Worm (Caenorhabditis elegans) whole organism, L3 larva: ENCODE measurements around the gene C09E7.8.

Experiments
- R02D3.7 ChIP-seq: fragments of 150-350 bp; optimal IDR thresholded peaks from 2 replicates; lab custom pipeline; 2014; ENCODE audit warnings: missing biosample characterization, missing genetic modification characterization
- aly-2 ChIP-seq: fragments of 150-350 bp; optimal IDR thresholded peaks from 2 replicates; lab custom pipeline; 2014; ENCODE audit warnings: missing biosample characterization, missing genetic modification characterization
- ama-1 ChIP-seq: fragments of 150-350 bp; optimal IDR thresholded peaks from 2 replicates; lab custom pipeline; 2018
- ceh-16 ChIP-seq: sonication (generic microtip); optimal IDR thresholded peaks from 2 replicates; lab custom pipeline; 2017; ENCODE audit warnings: missing biosample characterization, missing genetic modification characterization
- ceh-82 ChIP-seq: fragments of 150-350 bp; optimal IDR thresholded peaks from 2 replicates; lab custom pipeline; 2014; ENCODE audit warnings: missing biosample characterization, missing genetic modification characterization
- ceh-9 ChIP-seq: sonication (generic microtip); optimal IDR thresholded peaks from 2 replicates; lab custom pipeline; 2018; ENCODE audit warnings: missing biosample characterization, missing genetic modification characterization
- daf-12 ChIP-seq: fragments of 150-350 bp; optimal IDR thresholded peaks from 2 replicates; lab custom pipeline; 2014; ENCODE audit warnings: missing biosample characterization, missing genetic modification reagents, missing genetic modification characterization
- egl-27 ChIP-seq: sonication (generic microtip); optimal IDR thresholded peaks from 4 replicates; lab custom pipeline; 2017; ENCODE audit warnings: missing biosample characterization, missing genetic modification reagents, missing genetic modification characterization
- egl-5 ChIP-seq: fragments of 150-350 bp; optimal IDR thresholded peaks from 2 replicates; lab custom pipeline; 2017; ENCODE audit warnings: missing biosample characterization, missing genetic modification reagents, missing genetic modification characterization, inconsistent platforms
- elt-2 ChIP-seq: sonication (generic microtip); optimal IDR thresholded peaks from 2 replicates; lab custom pipeline; 2016; ENCODE audit warnings: missing genetic modification reagents, mild to moderate bottlenecking, missing genetic modification characterization, missing compliant biosample characterization
- elt-3 ChIP-seq, 3 experiments: fragments of 150-350 bp in 1 of 3; sonication (generic microtip) in 2 of 3; optimal IDR thresholded peaks; 2 replicates in 2 of 3; 4 replicates in 1 of 3; lab custom pipeline; 2014 to 2017; ENCODE audit warnings: missing biosample characterization in 3 of 3, missing genetic modification characterization in 3 of 3
- eor-1 ChIP-seq, 2 experiments: fragments of 150-350 bp; optimal IDR thresholded peaks; 2 replicates each; lab custom pipeline; 2014 to 2018; ENCODE audit warnings: missing biosample characterization in 2 of 2, missing genetic modification characterization in 2 of 2
- fkh-10 ChIP-seq: sonication (generic microtip); optimal IDR thresholded peaks from 2 replicates; lab custom pipeline; 2017; ENCODE audit warnings: missing biosample characterization, missing genetic modification reagents, missing genetic modification characterization
- fkh-2 ChIP-seq: fragments of 150-350 bp; optimal IDR thresholded peaks from 2 replicates; lab custom pipeline; 2014; ENCODE audit warnings: missing biosample characterization, missing genetic modification reagents, missing genetic modification characterization
- fos-1 ChIP-seq: fragments of 150-350 bp; optimal IDR thresholded peaks from 2 replicates; lab custom pipeline; 2014; ENCODE audit warnings: missing biosample characterization, missing genetic modification characterization
- hmg-11 ChIP-seq: sonication (generic microtip); optimal IDR thresholded peaks from 2 replicates; lab custom pipeline; 2016; ENCODE audit warnings: missing genetic modification characterization, missing compliant biosample characterization
- jun-1 ChIP-seq: fragments of 150-350 bp; optimal IDR thresholded peaks from 2 replicates; lab custom pipeline; 2014; ENCODE audit warnings: missing biosample characterization, missing genetic modification reagents, missing genetic modification characterization
- lin-39 ChIP-seq: fragments of 150-350 bp; optimal IDR thresholded peaks from 2 replicates; lab custom pipeline; 2018; ENCODE audit warnings: missing biosample characterization, missing genetic modification reagents, missing genetic modification characterization
- lsy-12 ChIP-seq: sonication (generic microtip); optimal IDR thresholded peaks from 2 replicates; lab custom pipeline; 2016; ENCODE audit warnings: mild to moderate bottlenecking, missing genetic modification characterization, missing compliant biosample characterization
- mdl-1 ChIP-seq: fragments of 150-350 bp; optimal IDR thresholded peaks from 2 replicates; lab custom pipeline; 2014; ENCODE audit warnings: missing biosample characterization, missing genetic modification characterization
- mml-1 ChIP-seq: fragments of 150-350 bp; sonication (generic microtip); optimal IDR thresholded peaks from 3 replicates; lab custom pipeline; 2014; ENCODE audit warnings: missing biosample characterization, missing genetic modification characterization
- nhr-12 ChIP-seq: fragments of 150-350 bp; optimal IDR thresholded peaks from 2 replicates; lab custom pipeline; 2014; ENCODE audit warnings: missing biosample characterization, missing genetic modification characterization
- nhr-23 ChIP-seq: fragments of 150-350 bp; optimal IDR thresholded peaks from 2 replicates; lab custom pipeline; 2014; ENCODE audit warnings: missing biosample characterization, missing genetic modification reagents, missing genetic modification characterization
- nhr-237 ChIP-seq: fragments of 150-350 bp; optimal IDR thresholded peaks from 2 replicates; lab custom pipeline; 2014; ENCODE audit warnings: missing biosample characterization, missing genetic modification characterization
- nhr-25 ChIP-seq: sonication (generic microtip); optimal IDR thresholded peaks from 2 replicates; lab custom pipeline; 2017; ENCODE audit warnings: missing biosample characterization, missing genetic modification characterization
- nhr-28 ChIP-seq: fragments of 150-350 bp; optimal IDR thresholded peaks from 2 replicates; lab custom pipeline; 2014; ENCODE audit warnings: missing biosample characterization, missing genetic modification characterization
- nhr-43 ChIP-seq: sonication (generic microtip); optimal IDR thresholded peaks from 2 replicates; lab custom pipeline; 2016; ENCODE audit warnings: mild to moderate bottlenecking, missing genetic modification characterization, missing compliant biosample characterization; ENCODE audit not compliant: poor library complexity, severe bottlenecking
- nhr-67 ChIP-seq: fragments of 150-350 bp; optimal IDR thresholded peaks from 2 replicates; lab custom pipeline; 2014; ENCODE audit warnings: missing biosample characterization, missing genetic modification characterization
- nhr-77 ChIP-seq: fragments of 150-350 bp; optimal IDR thresholded peaks from 2 replicates; lab custom pipeline; 2014; ENCODE audit warnings: missing biosample characterization, missing genetic modification characterization
- sea-2 ChIP-seq: fragments of 150-350 bp; sonication (generic microtip); optimal IDR thresholded peaks from 4 replicates; lab custom pipeline; 2014; ENCODE audit warnings: missing biosample characterization, missing genetic modification reagents, missing genetic modification characterization
- skn-1 ChIP-seq: fragments of 150-350 bp; optimal IDR thresholded peaks from 2 replicates; lab custom pipeline; 2014; ENCODE audit warnings: missing biosample characterization, missing genetic modification characterization
- snpc-4 ChIP-seq: fragments of 150-350 bp; optimal IDR thresholded peaks from 2 replicates; lab custom pipeline; 2014; ENCODE audit warnings: missing biosample characterization, missing genetic modification characterization
- tbx-2 ChIP-seq: sonication (generic microtip); optimal IDR thresholded peaks from 2 replicates; lab custom pipeline; 2016; ENCODE audit warnings: mild to moderate bottlenecking, missing genetic modification characterization, missing compliant biosample characterization
- unc-39 ChIP-seq: sonication (generic microtip); optimal IDR thresholded peaks from 4 replicates; lab custom pipeline; 2017; ENCODE audit warnings: missing biosample characterization, missing genetic modification characterization
- unc-62 ChIP-seq: fragments of 150-350 bp; sonication (generic microtip); optimal IDR thresholded peaks from 4 replicates; lab custom pipeline; 2014; ENCODE audit warnings: missing biosample characterization, missing genetic modification reagents, missing genetic modification characterization
- zag-1 ChIP-seq: fragments of 150-350 bp; optimal IDR thresholded peaks from 2 replicates; lab custom pipeline; 2014; ENCODE audit warnings: missing biosample characterization, missing genetic modification characterization
- ztf-11 ChIP-seq: fragments of 150-350 bp; optimal IDR thresholded peaks from 2 replicates; lab custom pipeline; 2014; ENCODE audit warnings: missing biosample characterization, missing genetic modification characterization
- ztf-4 ChIP-seq: fragments of 150-350 bp; optimal IDR thresholded peaks from 2 replicates; lab custom pipeline; 2014; ENCODE audit warnings: missing biosample characterization, missing genetic modification characterization

The C09E7.8 gene

DNA sequence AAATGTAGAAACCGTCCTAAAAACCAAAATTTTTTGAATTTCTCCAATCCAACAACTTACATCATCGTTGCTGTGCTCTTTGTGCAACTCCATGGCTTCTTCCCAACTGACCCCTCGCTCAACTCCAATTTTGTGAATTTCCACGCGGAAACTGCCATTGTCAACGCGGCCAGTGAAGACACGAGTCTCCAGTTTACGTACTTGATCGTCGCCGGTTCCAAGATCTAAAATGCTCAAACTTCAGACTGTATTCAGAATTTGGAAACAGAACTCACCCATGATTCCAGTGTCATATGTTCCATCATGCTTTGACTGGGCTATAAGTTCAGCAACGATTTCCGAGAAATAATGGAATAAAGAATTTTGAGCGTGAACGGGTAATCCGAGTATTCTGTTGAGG lies 35.7 kb upstream of the C09E7.8 start:
- TF ChIP-seq egl-5 (tag; lab: Kevin White, UChicago) (no peak), egl-27 (no peak), ceh-82 (no peak), nhr-237 (tag; lab: Kevin White, UChicago) (no peak), hmg-11 (tag; lab: Kevin White, UChicago) (no peak), nhr-77 (no peak), mml-1 (tag; lab: Kevin White, UChicago) (no peak), snpc-4 (tag; lab: Kevin White, UChicago) (no peak), tbx-2 (tag; lab: Kevin White, UChicago) (no peak), nhr-23 (no peak), aly-2 (tag; lab: Kevin White, UChicago) (no peak), nhr-28 (tag; lab: Kevin White, UChicago) (no peak), elt-3 (tag; optimal IDR thresholded peaks at IDR 0.05; lab: Kevin White, UChicago) (no peak), fos-1 (no peak), ceh-9 (tag; lab: Kevin White, UChicago) (no peak), lin-39 (tag; lab: Kevin White, UChicago) (no peak), ztf-11 (tag; lab: Kevin White, UChicago) (no peak), fkh-10 (GFP tag; lab: Kevin White, UChicago) (no peak), sea-2 (no peak)

DNA sequence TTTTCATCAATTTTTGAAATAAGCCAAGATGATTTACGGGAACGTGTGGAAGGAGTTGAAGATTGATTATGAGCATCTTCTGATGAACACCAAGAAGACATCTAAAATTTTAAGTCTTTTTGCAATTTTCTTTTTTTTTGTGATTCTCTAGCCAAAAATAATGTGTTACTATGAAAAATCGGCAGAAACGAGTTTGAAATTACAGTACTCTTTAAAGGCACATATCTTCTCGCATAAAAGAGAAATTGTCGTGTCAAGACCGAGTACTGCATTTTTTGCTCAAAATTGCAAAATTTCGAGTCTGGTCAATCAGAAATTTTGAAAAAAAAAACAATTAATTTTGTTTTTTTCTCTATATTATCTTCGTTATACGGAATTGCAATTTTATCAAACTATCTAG lies 33.7 kb upstream of the C09E7.8 start, which contains the start of gene F20H11.1:
Gene F20H11.1 (minus strand): TSS at position 101 of the 400 bp plus-strand sequence.
- no peak for TF ChIP-seq jun-1 (tag; lab: Kevin White, UChicago)
- TF ChIP-seq daf-12 (tag; lab: Kevin White, UChicago), result no peak
- no peak for TF ChIP-seq snpc-4 (tag; lab: Kevin White, UChicago)
- no peak for TF ChIP-seq zag-1 (tag; lab: Kevin White, UChicago)
- TF ChIP-seq ceh-16, result no peak
- TF ChIP-seq ceh-82, result no peak
- no peak for TF ChIP-seq ceh-9 (tag; lab: Kevin White, UChicago)
- no peak for TF ChIP-seq nhr-67 (tag; lab: Kevin White, UChicago)

DNA sequence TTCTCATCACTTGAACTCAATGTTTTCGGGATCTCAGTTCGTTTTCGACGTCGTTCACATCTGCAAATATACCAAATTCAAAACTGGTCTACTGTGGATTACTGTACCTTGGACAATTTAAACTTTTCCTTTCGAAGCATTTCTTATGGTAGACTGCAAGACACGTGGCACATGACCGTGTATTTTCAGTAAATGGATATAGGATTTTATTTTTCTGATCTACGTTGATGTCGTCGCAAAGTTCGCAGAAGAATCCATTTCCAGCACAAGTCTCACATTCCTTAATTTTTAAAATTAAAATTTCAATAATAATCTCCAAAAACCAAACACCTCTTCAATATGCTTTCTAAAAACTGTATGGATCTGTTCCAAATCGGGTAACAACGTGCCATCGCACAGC lies 31.1 kb upstream of the C09E7.8 start:
- TF ChIP-seq ztf-11 (tag; lab: Kevin White, UChicago), result no peak
- no peak for TF ChIP-seq lin-39 (tag; lab: Kevin White, UChicago)
- no peak for TF ChIP-seq zag-1 (tag; lab: Kevin White, UChicago)
- no peak for TF ChIP-seq unc-39
- no peak for TF ChIP-seq nhr-12 (tag; lab: Kevin White, UChicago)
- no peak for TF ChIP-seq fkh-2 (tag; lab: Kevin White, UChicago)

DNA sequence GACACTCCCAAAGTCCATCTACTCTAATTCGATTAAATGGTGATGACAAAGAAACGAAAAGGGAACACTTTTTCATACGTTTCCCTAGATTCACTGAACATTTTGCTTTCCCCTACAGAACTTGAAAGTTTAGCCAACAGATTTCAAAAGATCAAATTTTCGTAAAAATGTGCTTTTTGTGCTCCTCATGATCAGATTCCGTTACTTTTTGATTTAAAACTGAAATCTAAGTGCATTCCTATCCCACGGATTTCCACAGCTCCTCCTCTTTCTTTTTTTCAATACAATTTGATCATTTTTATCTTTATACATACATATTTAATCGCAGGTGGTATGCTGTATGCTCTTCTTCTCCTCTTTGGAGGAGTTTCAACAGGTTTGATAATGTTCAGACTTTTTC lies 29.2 kb upstream of the C09E7.8 start, which contains the start of gene ddo-3:
Gene ddo-3 (plus strand): TSS at position 301 of the 400 bp plus-strand sequence.
- TF ChIP-seq ama-1 (lab: Kevin White, UChicago) (no peak), snpc-4 (tag; lab: Kevin White, UChicago) (no peak), tbx-2 (tag; lab: Kevin White, UChicago) (no peak), ceh-82 (no peak), nhr-67 (tag; lab: Kevin White, UChicago) (no peak), elt-2 (tag; lab: Kevin White, UChicago) (no peak)

DNA sequence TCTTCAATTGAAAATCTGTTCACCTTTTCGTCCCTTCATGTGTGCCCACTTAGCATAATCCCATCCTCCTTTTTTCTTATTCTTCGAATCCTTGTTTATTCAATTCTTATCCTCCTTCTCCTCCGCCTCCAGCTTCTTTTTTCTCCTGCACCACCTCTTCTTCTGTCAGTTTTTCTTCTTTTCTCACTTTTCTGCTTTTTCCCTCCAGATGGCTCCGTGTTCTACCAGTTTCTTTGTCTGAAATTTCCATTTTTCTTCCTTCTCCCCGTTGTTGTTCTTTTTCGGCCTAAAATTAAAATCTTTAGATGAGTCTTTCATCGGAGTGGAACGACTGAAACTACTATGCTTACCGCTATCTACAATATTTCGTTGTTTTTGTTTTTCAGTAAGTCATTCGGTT lies 23.2 kb upstream of the C09E7.8 start, which contains the start of gene acr-21:
Gene acr-21 (plus strand): TSS at position 301 of the 400 bp plus-strand sequence.
- TF ChIP-seq fkh-10 (GFP tag; lab: Kevin White, UChicago) (peak; percentile 15), unc-62 (GFP tag; lab: Kevin White, UChicago) (no peak)
- TF ChIP-seq, all 47 proteins: peak for 1

DNA sequence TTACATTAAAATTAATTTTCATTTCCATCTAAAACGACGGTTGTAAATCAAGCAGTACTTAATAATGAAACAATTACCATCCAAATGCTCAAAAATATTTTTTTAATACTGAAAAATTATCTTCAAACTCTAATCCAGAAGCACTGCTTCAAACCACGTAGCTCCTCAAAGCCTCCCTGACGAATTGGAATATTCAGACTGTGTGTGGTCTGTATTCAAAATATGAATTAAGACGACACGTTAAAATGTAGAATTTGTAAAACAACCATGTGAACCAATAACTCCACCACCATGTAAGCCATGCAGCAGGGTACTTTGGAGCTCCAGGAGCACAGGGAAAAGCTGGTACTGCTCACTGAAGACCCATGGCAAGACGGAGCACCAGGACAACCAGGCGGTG lies 21.0 kb upstream of the C09E7.8 start, which contains the start of gene F27B3.8:
Gene F27B3.8 (plus strand): TSS at position 301 of the 400 bp plus-strand sequence.
- TF ChIP-seq lsy-12 (tag; lab: Kevin White, UChicago) (no peak), nhr-25 (tag; lab: Kevin White, UChicago) (no peak), fos-1 (no peak), eor-1 (tag; optimal IDR thresholded peaks at IDR 0.05; lab: Kevin White, UChicago) (no peak), mdl-1 (no peak), ztf-4 (tag; lab: Kevin White, UChicago) (no peak), ama-1 (lab: Kevin White, UChicago) (no peak), daf-12 (tag; lab: Kevin White, UChicago) (no peak), ceh-82 (no peak), skn-1 (tag; lab: Kevin White, UChicago) (no peak), hmg-11 (tag; lab: Kevin White, UChicago) (no peak), nhr-43 (tag; lab: Kevin White, UChicago) (no peak), ceh-16 (no peak), R02D3.7 (tag; lab: Kevin White, UChicago) (no peak)
